Worm (Caenorhabditis elegans): ENCODE data around the gene C28A5.2.

Gene C28A5.2

DNA sequence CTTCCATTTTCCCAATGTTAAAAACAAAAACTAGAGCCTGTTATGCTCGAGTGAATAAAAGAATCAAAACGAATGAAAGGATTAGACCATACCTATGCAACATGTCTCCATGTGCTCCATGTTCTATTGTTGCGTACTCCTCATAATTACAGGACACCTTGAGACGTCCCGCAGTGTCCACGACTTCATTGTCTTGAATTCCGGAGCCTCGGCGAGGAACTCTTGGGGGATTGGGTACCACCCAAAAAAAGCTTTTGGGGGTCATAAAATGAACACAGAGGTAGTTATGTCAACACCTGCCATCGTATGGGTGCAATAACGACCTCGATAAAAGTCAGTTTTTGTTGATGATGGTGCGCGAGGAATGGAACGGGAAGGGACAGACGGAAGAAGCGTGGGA, 15.6 kb upstream of the C28A5.2 start:
- TF ChIP-seq nhr-232 (tag; optimal IDR thresholded peaks at IDR 0.05) = no peak
- no peak for TF ChIP-seq elt-4 (tag; optimal IDR thresholded peaks at IDR 0.05)
- TF ChIP-seq gmeb-2 (tag; optimal IDR thresholded peaks at IDR 0.05) = no peak
- peak; percentile 50 for TF ChIP-seq ref-2 (tag; optimal IDR thresholded peaks at IDR 0.05)

DNA sequence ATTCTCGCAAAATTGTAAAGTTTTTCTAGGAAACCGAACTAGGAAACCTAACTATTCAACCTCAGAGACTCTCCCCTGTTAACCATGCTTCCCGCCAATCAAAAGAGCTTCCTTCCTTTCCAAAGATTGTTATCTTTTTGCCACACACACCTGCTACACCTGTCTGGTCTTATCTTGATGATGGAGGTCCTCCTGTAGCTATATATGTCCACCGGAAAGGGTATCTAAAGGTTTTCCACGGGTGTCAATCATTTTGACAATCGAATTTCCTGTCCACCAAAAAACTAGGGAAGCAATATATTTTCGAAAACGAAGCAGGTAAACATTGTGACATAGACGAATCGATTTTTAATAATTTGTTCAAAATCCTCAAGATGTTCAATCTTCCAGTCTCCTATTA, 14.4 kb upstream of the C28A5.2 start:
- TF ChIP-seq ceh-24 (tag; optimal IDR thresholded peaks at IDR 0.05) (no peak), ama-1 (optimal IDR thresholded peaks at IDR 0.05) (no peak), ets-4 (tag; optimal IDR thresholded peaks at IDR 0.05) (no peak), mec-3 (tag; optimal IDR thresholded peaks at IDR 0.05; ENCODE audit: borderline replicate concordance) (no peak), F13H6.1 (tag; optimal IDR thresholded peaks at IDR 0.05) (no peak), ceh-45 (GFP tag; IDR thresholded peaks at IDR 0.05) (no peak), ceh-22 (tag; optimal IDR thresholded peaks at IDR 0.05) (no peak), C38D4.7 (GFP tag; optimal IDR thresholded peaks at IDR 0.05) (no peak), zip-5 (tag; optimal IDR thresholded peaks at IDR 0.05) (no peak), ref-2 (tag; optimal IDR thresholded peaks at IDR 0.05) (no peak), unc-42 (tag; optimal IDR thresholded peaks at IDR 0.05) (no peak), sdc-2 (tag; optimal IDR thresholded peaks at IDR 0.05) (no peak), ceh-9 (tag; optimal IDR thresholded peaks at IDR 0.05) (no peak), elt-4 (tag; optimal IDR thresholded peaks at IDR 0.05) (no peak), C08G9.2 (tag; optimal IDR thresholded peaks at IDR 0.05) (no peak)

ce11 chrIII:4453301-4453700, 14.0 kb upstream of the C28A5.2 start:
- peak; percentile 91 for TF ChIP-seq nfya-1 (tag; optimal IDR thresholded peaks at IDR 0.05)
- no peak for TF ChIP-seq tbx-7 (tag; optimal IDR thresholded peaks at IDR 0.05)
- TF ChIP-seq ama-1 (optimal IDR thresholded peaks at IDR 0.05) = no peak

DNA sequence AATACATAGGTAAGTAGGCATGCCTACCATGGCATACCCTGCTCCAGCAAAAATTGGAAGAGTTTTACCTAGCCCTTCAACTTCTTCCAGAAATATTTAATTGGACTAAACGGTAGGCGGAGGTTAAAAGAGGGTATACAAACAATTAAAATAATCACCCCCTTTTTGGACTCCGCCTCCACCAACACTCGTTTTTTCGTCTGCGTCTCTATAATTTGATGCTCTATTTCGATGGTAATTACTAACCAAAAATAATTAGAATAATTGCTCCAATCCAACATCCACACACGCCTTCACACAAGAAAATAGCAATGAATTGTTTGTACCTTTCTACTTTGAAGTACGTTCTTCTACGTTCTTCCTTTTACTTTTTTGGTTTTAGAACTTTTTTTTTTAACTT, 13.4 kb upstream of the C28A5.2 start:
- TF ChIP-seq syd-9 (tag; optimal IDR thresholded peaks at IDR 0.05) = no peak
- no peak for TF ChIP-seq unc-55 (GFP tag; optimal IDR thresholded peaks at IDR 0.05)
- no peak for TF ChIP-seq gmeb-2 (tag; optimal IDR thresholded peaks at IDR 0.05)
- TF ChIP-seq ceh-31 (tag; optimal IDR thresholded peaks at IDR 0.05) = peak; percentile 66
- TF ChIP-seq hlh-30 (tag; optimal IDR thresholded peaks at IDR 0.05; ENCODE audit: insufficient read depth) = no peak
- no peak for TF ChIP-seq ceh-19 (GFP tag; optimal IDR thresholded peaks at IDR 0.05)
- TF ChIP-seq che-1 (tag; optimal IDR thresholded peaks at IDR 0.05) = no peak
- no peak for TF ChIP-seq hlh-8 (tag; optimal IDR thresholded peaks at IDR 0.05)

DNA sequence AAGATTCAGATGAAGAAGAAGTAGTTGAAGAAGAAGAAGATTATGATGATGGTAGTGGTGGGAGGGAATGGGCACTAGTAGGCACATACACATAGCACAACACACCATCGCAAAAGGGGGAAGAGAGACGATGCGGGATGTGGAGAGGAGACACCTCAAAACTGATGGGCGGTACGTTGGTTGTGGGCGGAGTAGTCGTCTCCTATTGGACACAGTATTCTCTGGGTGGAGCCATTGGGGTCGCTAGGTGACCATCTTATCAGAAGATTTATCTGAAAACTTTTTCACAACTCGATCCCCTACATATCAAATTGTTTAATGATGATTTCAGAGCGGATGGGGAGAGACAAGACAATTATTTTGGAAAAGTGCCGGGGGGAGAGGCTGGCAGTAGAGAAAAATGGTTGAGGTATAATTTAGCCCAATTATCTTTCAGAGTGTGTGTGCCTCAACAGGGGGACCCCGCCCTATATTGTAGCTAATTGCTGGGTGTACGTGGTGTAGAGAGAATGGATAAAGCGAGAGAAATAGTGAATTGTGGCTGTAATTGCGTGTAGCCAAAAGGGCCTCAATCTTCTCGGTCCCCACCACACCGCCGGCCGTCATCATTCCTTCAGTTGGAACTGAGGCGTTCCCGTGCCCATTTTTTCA, 11.6 kb upstream of the C28A5.2 start:
- no peak for TF ChIP-seq ceh-18 (tag; optimal IDR thresholded peaks at IDR 0.05)
- TF ChIP-seq tbx-2 (tag; optimal IDR thresholded peaks at IDR 0.05) = peak; percentile 11
- no peak for TF ChIP-seq hlh-8 (tag; optimal IDR thresholded peaks at IDR 0.05)
- no peak for TF ChIP-seq sox-4 (tag; optimal IDR thresholded peaks at IDR 0.05)
- TF ChIP-seq ttx-3 (tag; optimal IDR thresholded peaks at IDR 0.05) = no peak
- no peak for TF ChIP-seq mec-3 (tag; optimal IDR thresholded peaks at IDR 0.05; ENCODE audit: borderline replicate concordance)
- no peak for TF ChIP-seq Y22D7AL.16 (tag; optimal IDR thresholded peaks at IDR 0.05)
- no peak for TF ChIP-seq lim-6 (tag; optimal IDR thresholded peaks at IDR 0.05)
- TF ChIP-seq dmd-4 (tag; optimal IDR thresholded peaks at IDR 0.05; ENCODE audit: borderline replicate concordance) = no peak
- peak; percentile 66 for TF ChIP-seq nfya-1 (tag; optimal IDR thresholded peaks at IDR 0.05)
- no peak for TF ChIP-seq che-1 (tag; optimal IDR thresholded peaks at IDR 0.05)
- TF ChIP-seq fkh-6 (tag; optimal IDR thresholded peaks at IDR 0.05) = peak; percentile 40
- no peak for TF ChIP-seq ceh-30 (tag; optimal IDR thresholded peaks at IDR 0.05)
- no peak for TF ChIP-seq nhr-232 (tag; optimal IDR thresholded peaks at IDR 0.05)
- TF ChIP-seq unc-3 (GFP tag; conservative IDR thresholded peaks at IDR 0.05) = no peak
- no peak for TF ChIP-seq unc-3 (tag; optimal IDR thresholded peaks at IDR 0.05)
- no peak for TF ChIP-seq pha-2 (tag; optimal IDR thresholded peaks at IDR 0.05)
- no peak for TF ChIP-seq C38D4.7 (GFP tag; optimal IDR thresholded peaks at IDR 0.05)
- TF ChIP-seq ztf-16 (tag; optimal IDR thresholded peaks at IDR 0.05) = no peak
- no peak for TF ChIP-seq eyg-1 (tag; optimal IDR thresholded peaks at IDR 0.05)
- TF ChIP-seq unc-86 (tag; optimal IDR thresholded peaks at IDR 0.05) = no peak
- no peak for TF ChIP-seq lin-11 (tag; optimal IDR thresholded peaks at IDR 0.05)
- no peak for TF ChIP-seq ceh-9 (tag; optimal IDR thresholded peaks at IDR 0.05)
- TF ChIP-seq ref-2 (tag; optimal IDR thresholded peaks at IDR 0.05) = no peak
- no peak for TF ChIP-seq C08G9.2 (tag; optimal IDR thresholded peaks at IDR 0.05)
- no peak for TF ChIP-seq npax-4 (tag; optimal IDR thresholded peaks at IDR 0.05)
- TF ChIP-seq ceh-2 (tag; optimal IDR thresholded peaks at IDR 0.05) = no peak
- TF ChIP-seq pat-9 (tag; optimal IDR thresholded peaks at IDR 0.05) = no peak

Data from whole organism, late embryonic.